Fruit fly (Drosophila melanogaster): ENCODE data around the gene RIOK2.

Gene RIOK2

DNA sequence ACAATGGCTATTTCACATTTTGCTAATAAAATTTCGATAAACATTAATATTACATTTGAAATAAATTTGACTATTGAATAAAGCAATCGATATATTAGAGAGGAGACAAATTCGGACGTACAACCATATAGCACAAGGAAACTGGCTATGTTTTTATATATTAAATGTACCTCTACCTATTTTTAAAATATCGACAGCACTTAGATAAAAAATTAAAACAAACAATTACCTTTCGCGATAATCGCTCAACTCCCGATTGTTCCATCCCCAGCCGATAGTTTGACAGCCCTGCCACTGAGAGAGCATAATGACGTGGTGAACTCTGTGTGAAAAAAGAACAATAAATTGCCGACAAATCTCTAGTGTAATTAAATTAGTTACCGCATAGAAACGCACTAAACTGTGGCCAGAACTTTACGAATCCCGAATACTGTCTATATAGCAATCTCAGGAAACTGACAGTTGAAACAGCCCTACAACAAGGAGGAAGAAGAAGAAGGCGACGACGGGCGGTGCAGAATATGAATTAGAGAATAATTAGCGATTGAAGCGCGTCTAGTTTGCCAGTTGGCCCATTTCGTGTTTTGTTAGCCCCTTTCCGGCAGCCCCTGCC, 6.9 kb upstream of the RIOK2 start, which contains the start of gene CG11857:
Gene CG11857, plus strand, starts transcription at position 271 of the 613 bp plus-strand sequence.
- TF ChIP-seq dsf (GFP tag; optimal IDR thresholded peaks at IDR 0.05; ENCODE audit: borderline replicate concordance) (peak; percentile 94), fru (GFP tag; optimal IDR thresholded peaks at IDR 0.05) (peak; percentile 97), OdsH (GFP tag; optimal IDR thresholded peaks at IDR 0.05) (peak; percentile 96), Hr83 (GFP tag; optimal IDR thresholded peaks at IDR 0.05; ENCODE audit: poor library complexity, severe bottlenecking) (peak; percentile 96), sage (GFP tag; optimal IDR thresholded peaks at IDR 0.05) (no peak), Rel (GFP tag; optimal IDR thresholded peaks at IDR 0.05) (peak; percentile 40), Rel (tag; optimal IDR thresholded peaks at IDR 0.05) (peak; percentile 82), CG9705 (GFP tag; optimal IDR thresholded peaks at IDR 0.05) (peak; percentile 95), jim (GFP tag; optimal IDR thresholded peaks at IDR 0.05) (peak; percentile 43), HLH106 (tag; optimal IDR thresholded peaks at IDR 0.05) (peak; percentile 98), Myc (optimal IDR thresholded peaks at IDR 0.05) (peak; percentile 25), Abd-B (GFP tag; optimal IDR thresholded peaks at IDR 0.05) (no peak), rgr (GFP tag; optimal IDR thresholded peaks at IDR 0.05) (peak; percentile 98), usp (GFP tag; optimal IDR thresholded peaks at IDR 0.05) (no peak), brk (GFP tag; optimal IDR thresholded peaks at IDR 0.05) (no peak), br (GFP tag; optimal IDR thresholded peaks at IDR 0.05) (peak; percentile 96), pan (optimal IDR thresholded peaks at IDR 0.05) (no peak), woc (GFP tag; optimal IDR thresholded peaks at IDR 0.05) (peak; percentile 97), Hnf4 (GFP tag; optimal IDR thresholded peaks at IDR 0.05) (peak; percentile 99), dmrt93B (GFP tag; optimal IDR thresholded peaks at IDR 0.05) (peak; percentile 96), lola (GFP tag; optimal IDR thresholded peaks at IDR 0.05) (no peak), foxo (GFP tag; optimal IDR thresholded peaks at IDR 0.05) (peak; percentile 89 to 98), Hr78 (GFP tag; optimal IDR thresholded peaks at IDR 0.05) (no peak), psq (GFP tag; optimal IDR thresholded peaks at IDR 0.05) (peak; percentile 94), CG32264 (GFP tag; optimal IDR thresholded peaks at IDR 0.05) (peak; percentile 93), N (GFP tag; optimal IDR thresholded peaks at IDR 0.05) (no peak), Dfd (GFP tag; optimal IDR thresholded peaks at IDR 0.05) (no peak), Sp1 (GFP tag; optimal IDR thresholded peaks at IDR 0.05) (peak; percentile 96), sv (GFP tag; optimal IDR thresholded peaks at IDR 0.05) (peak; percentile 98), Jra (GFP tag; optimal IDR thresholded peaks at IDR 0.05) (peak; percentile 98), tai (GFP tag; optimal IDR thresholded peaks at IDR 0.05) (no peak), dl (GFP tag; optimal IDR thresholded peaks at IDR 0.05; ENCODE audit: insufficient read depth in 1 of 2, partially characterized antibody in 2 of 2) (no peak), CrebA (GFP tag; optimal IDR thresholded peaks at IDR 0.05; ENCODE audit: borderline replicate concordance) (no peak), Vsx2 (GFP tag; optimal IDR thresholded peaks at IDR 0.05; ENCODE audit: partially characterized antibody) (no peak), Mio (GFP tag; optimal IDR thresholded peaks at IDR 0.05) (peak; percentile 79), h (GFP tag; optimal IDR thresholded peaks at IDR 0.05) (peak; percentile 99), Dif (GFP tag; optimal IDR thresholded peaks at IDR 0.05; ENCODE audit: partially characterized antibody) (no peak), ey (GFP tag; optimal IDR thresholded peaks at IDR 0.05) (peak; percentile 97), GATAd (GFP tag; optimal IDR thresholded peaks at IDR 0.05) (peak; percentile 94)

DNA sequence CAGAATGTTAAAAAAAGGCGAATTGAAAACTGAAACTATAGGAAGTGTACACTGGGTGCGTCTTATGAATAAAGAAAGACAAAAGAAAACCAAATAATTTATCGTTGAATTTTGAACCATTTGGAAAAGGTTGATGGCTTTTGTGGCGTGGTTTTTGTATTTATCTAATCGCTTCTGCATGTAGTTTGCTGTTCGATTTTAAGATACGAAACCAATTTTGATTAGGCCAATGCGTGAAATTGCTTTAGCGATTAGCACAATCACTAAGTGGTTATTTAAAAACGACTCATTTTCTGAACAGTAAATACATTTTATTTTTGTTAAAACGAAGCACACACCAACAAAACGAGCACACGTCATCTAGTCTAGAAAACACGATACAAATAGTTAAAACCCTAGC, 5.0 kb upstream of the RIOK2 start:
- no peak for TF ChIP-seq Dif (GFP tag; optimal IDR thresholded peaks at IDR 0.05; ENCODE audit: partially characterized antibody)
- no peak for TF ChIP-seq jim (GFP tag; optimal IDR thresholded peaks at IDR 0.05)
- TF ChIP-seq Jra (GFP tag; optimal IDR thresholded peaks at IDR 0.05): no peak
- TF ChIP-seq pan (optimal IDR thresholded peaks at IDR 0.05): no peak
- no peak for TF ChIP-seq Abd-B (GFP tag; optimal IDR thresholded peaks at IDR 0.05)
- TF ChIP-seq fru (GFP tag; optimal IDR thresholded peaks at IDR 0.05): no peak
- TF ChIP-seq Myc (optimal IDR thresholded peaks at IDR 0.05): no peak
